Worm (Caenorhabditis elegans) whole organism, L3 larva: Measurements from ENCODE around the gene T22H9.1.
A peak's percentile ranks its signal among the peaks of the same experiment; 100 is the strongest.

ENCODE experiments used
- R02D3.7 ChIP-seq: fragments of 150-350 bp; optimal IDR thresholded peaks from 2 replicates; lab custom pipeline; 2014; ENCODE audit warnings: missing biosample characterization, missing genetic modification characterization
- ZK546.5 ChIP-seq: sonication (generic microtip); optimal IDR thresholded peaks from 2 replicates; lab custom pipeline; 2017; ENCODE audit warnings: missing biosample characterization, missing genetic modification characterization
- aly-2 ChIP-seq: fragments of 150-350 bp; optimal IDR thresholded peaks from 2 replicates; lab custom pipeline; 2014; ENCODE audit warnings: missing biosample characterization, missing genetic modification characterization
- ama-1 ChIP-seq: fragments of 150-350 bp; optimal IDR thresholded peaks from 2 replicates; lab custom pipeline; 2018
- ceh-16 ChIP-seq: sonication (generic microtip); optimal IDR thresholded peaks from 2 replicates; lab custom pipeline; 2017; ENCODE audit warnings: missing biosample characterization, missing genetic modification characterization
- ceh-28 ChIP-seq: fragments of 150-350 bp; optimal IDR thresholded peaks from 2 replicates; lab custom pipeline; 2014; ENCODE audit warnings: missing biosample characterization, missing genetic modification reagents, missing genetic modification characterization
- ceh-9 ChIP-seq: sonication (generic microtip); optimal IDR thresholded peaks from 2 replicates; lab custom pipeline; 2018; ENCODE audit warnings: missing biosample characterization, missing genetic modification characterization
- daf-12 ChIP-seq: fragments of 150-350 bp; optimal IDR thresholded peaks from 2 replicates; lab custom pipeline; 2014; ENCODE audit warnings: missing biosample characterization, missing genetic modification reagents, missing genetic modification characterization
- egl-27 ChIP-seq: sonication (generic microtip); optimal IDR thresholded peaks from 4 replicates; lab custom pipeline; 2017; ENCODE audit warnings: missing biosample characterization, missing genetic modification reagents, missing genetic modification characterization
- egl-5 ChIP-seq: fragments of 150-350 bp; optimal IDR thresholded peaks from 2 replicates; lab custom pipeline; 2017; ENCODE audit warnings: missing biosample characterization, missing genetic modification reagents, missing genetic modification characterization, inconsistent platforms
- elt-1 ChIP-seq: fragments of 150-350 bp; optimal IDR thresholded peaks from 2 replicates; lab custom pipeline; 2014; ENCODE audit warnings: missing biosample characterization, missing genetic modification characterization
- elt-2 ChIP-seq: sonication (generic microtip); optimal IDR thresholded peaks from 2 replicates; lab custom pipeline; 2016; ENCODE audit warnings: missing genetic modification reagents, mild to moderate bottlenecking, missing genetic modification characterization, missing compliant biosample characterization
- elt-3 ChIP-seq, 3 experiments: fragments of 150-350 bp in 1 of 3; sonication (generic microtip) in 2 of 3; optimal IDR thresholded peaks; 2 replicates in 2 of 3; 4 replicates in 1 of 3; lab custom pipeline; 2014 to 2017; ENCODE audit warnings: missing biosample characterization in 3 of 3, missing genetic modification characterization in 3 of 3
- eor-1 ChIP-seq, 2 experiments: fragments of 150-350 bp; optimal IDR thresholded peaks; 2 replicates each; lab custom pipeline; 2014 to 2018; ENCODE audit warnings: missing biosample characterization in 2 of 2, missing genetic modification characterization in 2 of 2
- fkh-10 ChIP-seq: sonication (generic microtip); optimal IDR thresholded peaks from 2 replicates; lab custom pipeline; 2017; ENCODE audit warnings: missing biosample characterization, missing genetic modification reagents, missing genetic modification characterization
- fos-1 ChIP-seq: fragments of 150-350 bp; optimal IDR thresholded peaks from 2 replicates; lab custom pipeline; 2014; ENCODE audit warnings: missing biosample characterization, missing genetic modification characterization
- hmg-11 ChIP-seq: sonication (generic microtip); optimal IDR thresholded peaks from 2 replicates; lab custom pipeline; 2016; ENCODE audit warnings: missing genetic modification characterization, missing compliant biosample characterization
- jun-1 ChIP-seq: fragments of 150-350 bp; optimal IDR thresholded peaks from 2 replicates; lab custom pipeline; 2014; ENCODE audit warnings: missing biosample characterization, missing genetic modification reagents, missing genetic modification characterization
- lin-39 ChIP-seq: fragments of 150-350 bp; optimal IDR thresholded peaks from 2 replicates; lab custom pipeline; 2018; ENCODE audit warnings: missing biosample characterization, missing genetic modification reagents, missing genetic modification characterization
- lsy-12 ChIP-seq: sonication (generic microtip); optimal IDR thresholded peaks from 2 replicates; lab custom pipeline; 2016; ENCODE audit warnings: mild to moderate bottlenecking, missing genetic modification characterization, missing compliant biosample characterization
- mdl-1 ChIP-seq: fragments of 150-350 bp; optimal IDR thresholded peaks from 2 replicates; lab custom pipeline; 2014; ENCODE audit warnings: missing biosample characterization, missing genetic modification characterization
- mml-1 ChIP-seq: fragments of 150-350 bp; sonication (generic microtip); optimal IDR thresholded peaks from 3 replicates; lab custom pipeline; 2014; ENCODE audit warnings: missing biosample characterization, missing genetic modification characterization
- nfya-1 ChIP-seq: sonication (generic microtip); optimal IDR thresholded peaks from 2 replicates; lab custom pipeline; 2017; ENCODE audit warnings: missing genetic modification characterization, mild to moderate bottlenecking, missing compliant biosample characterization, antibody characterized with exemption, moderate library complexity; ENCODE audit not compliant: insufficient read depth
- nhr-11 ChIP-seq: fragments of 150-350 bp; optimal IDR thresholded peaks from 2 replicates; lab custom pipeline; 2014; ENCODE audit warnings: missing biosample characterization, missing genetic modification characterization
- nhr-12 ChIP-seq: fragments of 150-350 bp; optimal IDR thresholded peaks from 2 replicates; lab custom pipeline; 2014; ENCODE audit warnings: missing biosample characterization, missing genetic modification characterization
- nhr-23 ChIP-seq: fragments of 150-350 bp; optimal IDR thresholded peaks from 2 replicates; lab custom pipeline; 2014; ENCODE audit warnings: missing biosample characterization, missing genetic modification reagents, missing genetic modification characterization
- nhr-237 ChIP-seq: fragments of 150-350 bp; optimal IDR thresholded peaks from 2 replicates; lab custom pipeline; 2014; ENCODE audit warnings: missing biosample characterization, missing genetic modification characterization
- nhr-25 ChIP-seq: sonication (generic microtip); optimal IDR thresholded peaks from 2 replicates; lab custom pipeline; 2017; ENCODE audit warnings: missing biosample characterization, missing genetic modification characterization
- nhr-28 ChIP-seq: fragments of 150-350 bp; optimal IDR thresholded peaks from 2 replicates; lab custom pipeline; 2014; ENCODE audit warnings: missing biosample characterization, missing genetic modification characterization
- nhr-67 ChIP-seq: fragments of 150-350 bp; optimal IDR thresholded peaks from 2 replicates; lab custom pipeline; 2014; ENCODE audit warnings: missing biosample characterization, missing genetic modification characterization
- nhr-77 ChIP-seq: fragments of 150-350 bp; optimal IDR thresholded peaks from 2 replicates; lab custom pipeline; 2014; ENCODE audit warnings: missing biosample characterization, missing genetic modification characterization
- pqm-1 ChIP-seq: fragments of 150-350 bp; optimal IDR thresholded peaks from 2 replicates; lab custom pipeline; 2017; ENCODE audit warnings: missing biosample characterization, missing genetic modification characterization, inconsistent platforms
- sea-2 ChIP-seq: fragments of 150-350 bp; sonication (generic microtip); optimal IDR thresholded peaks from 4 replicates; lab custom pipeline; 2014; ENCODE audit warnings: missing biosample characterization, missing genetic modification reagents, missing genetic modification characterization
- tbx-2 ChIP-seq: sonication (generic microtip); optimal IDR thresholded peaks from 2 replicates; lab custom pipeline; 2016; ENCODE audit warnings: mild to moderate bottlenecking, missing genetic modification characterization, missing compliant biosample characterization
- unc-39 ChIP-seq: sonication (generic microtip); optimal IDR thresholded peaks from 4 replicates; lab custom pipeline; 2017; ENCODE audit warnings: missing biosample characterization, missing genetic modification characterization
- unc-62 ChIP-seq: fragments of 150-350 bp; sonication (generic microtip); optimal IDR thresholded peaks from 4 replicates; lab custom pipeline; 2014; ENCODE audit warnings: missing biosample characterization, missing genetic modification reagents, missing genetic modification characterization
- ztf-11 ChIP-seq: fragments of 150-350 bp; optimal IDR thresholded peaks from 2 replicates; lab custom pipeline; 2014; ENCODE audit warnings: missing biosample characterization, missing genetic modification characterization
- ztf-4 ChIP-seq: fragments of 150-350 bp; optimal IDR thresholded peaks from 2 replicates; lab custom pipeline; 2014; ENCODE audit warnings: missing biosample characterization, missing genetic modification characterization

The T22H9.1 gene

ce11 chrV:343128-343527 lies 16.4 kb upstream of the T22H9.1 start, which contains the start of gene wago-10:
wago-10 (plus strand) TSS chrV:343428.
- no peak for TF ChIP-seq unc-62 (GFP tag; lab: Kevin White, UChicago)
- no peak for TF ChIP-seq ztf-4 (tag; lab: Kevin White, UChicago)
- TF ChIP-seq nhr-77 (tag; lab: Kevin White, UChicago): no peak
- TF ChIP-seq, all 47 proteins: peak for 0

ce11 chrV:343546-343945 lies 16.0 kb upstream of the T22H9.1 start:
- TF ChIP-seq tbx-2: no peak
- no peak for TF ChIP-seq nhr-237 (tag; lab: Kevin White, UChicago)
- no peak for TF ChIP-seq jun-1 (tag; lab: Kevin White, UChicago)
- TF ChIP-seq aly-2 (tag; lab: Kevin White, UChicago): no peak
- TF ChIP-seq egl-27 (tag; lab: Kevin White, UChicago): no peak
- TF ChIP-seq ceh-9 (tag; lab: Kevin White, UChicago): no peak
- no peak for TF ChIP-seq nhr-28
- no peak for TF ChIP-seq sea-2 (GFP tag; lab: Kevin White, UChicago)
- no peak for TF ChIP-seq mdl-1 (tag; lab: Kevin White, UChicago)
- TF ChIP-seq nfya-1: no peak
- TF ChIP-seq nhr-25 (tag; lab: Kevin White, UChicago): no peak

ce11 chrV:346005-346404 lies 13.6 kb upstream of the T22H9.1 start:
- no peak for TF ChIP-seq ceh-9 (tag; lab: Kevin White, UChicago)
- TF ChIP-seq egl-5 (tag; lab: Kevin White, UChicago): no peak
- no peak for TF ChIP-seq ztf-11
- TF ChIP-seq R02D3.7 (tag; lab: Kevin White, UChicago): no peak
- no peak for TF ChIP-seq ceh-16 (tag; lab: Kevin White, UChicago)
- no peak for TF ChIP-seq hmg-11
- no peak for TF ChIP-seq nhr-28
- no peak for TF ChIP-seq lin-39
- TF ChIP-seq ZK546.5 (tag; lab: Kevin White, UChicago): no peak
- TF ChIP-seq ama-1 (lab: Kevin White, UChicago): no peak
- TF ChIP-seq elt-1 (tag; lab: Kevin White, UChicago): no peak
- no peak for TF ChIP-seq elt-2 (tag; lab: Kevin White, UChicago)
- no peak for TF ChIP-seq jun-1 (tag; lab: Kevin White, UChicago)
- TF ChIP-seq egl-27 (tag; lab: Kevin White, UChicago): no peak
- TF ChIP-seq nhr-77 (tag; lab: Kevin White, UChicago): no peak
- TF ChIP-seq nhr-11 (tag; lab: Kevin White, UChicago): no peak
- TF ChIP-seq mml-1 (tag; lab: Kevin White, UChicago): no peak
- no peak for TF ChIP-seq aly-2 (tag; lab: Kevin White, UChicago)

ce11 chrV:347561-348345 lies 11.8 kb upstream of the T22H9.1 start:
- TF ChIP-seq eor-1 (tag; optimal IDR thresholded peaks at IDR 0.05; lab: Kevin White, UChicago): no peak
- TF ChIP-seq egl-5 (tag; lab: Kevin White, UChicago): no peak
- TF ChIP-seq nhr-77 (tag; lab: Kevin White, UChicago): no peak
- TF ChIP-seq mdl-1 (tag; lab: Kevin White, UChicago): no peak
- TF ChIP-seq fkh-10 (GFP tag; lab: Kevin White, UChicago): no peak
- no peak for TF ChIP-seq hmg-11
- no peak for TF ChIP-seq aly-2 (tag; lab: Kevin White, UChicago)
- TF ChIP-seq ceh-9 (tag; lab: Kevin White, UChicago): no peak
- no peak for TF ChIP-seq elt-2 (tag; lab: Kevin White, UChicago)
- no peak for TF ChIP-seq unc-39
- no peak for TF ChIP-seq R02D3.7 (tag; lab: Kevin White, UChicago)
- TF ChIP-seq ztf-4 (tag; lab: Kevin White, UChicago): no peak
- TF ChIP-seq elt-1 (tag; lab: Kevin White, UChicago): no peak
- no peak for TF ChIP-seq pqm-1 (tag; lab: Kevin White, UChicago)
- TF ChIP-seq ama-1 (lab: Kevin White, UChicago): no peak
- TF ChIP-seq nfya-1: no peak
- TF ChIP-seq jun-1 (tag; lab: Kevin White, UChicago): no peak
- no peak for TF ChIP-seq lsy-12 (tag; lab: Kevin White, UChicago)
- no peak for TF ChIP-seq nhr-67 (tag; lab: Kevin White, UChicago)

- TF ChIP-seq nhr-67 (tag; lab: Kevin White, UChicago) (no peak), unc-62 (GFP tag; lab: Kevin White, UChicago) (no peak), mdl-1 (tag; lab: Kevin White, UChicago) (peak; percentile 78), egl-5 (tag; lab: Kevin White, UChicago) (no peak), fkh-10 (GFP tag; lab: Kevin White, UChicago) (no peak), daf-12 (tag; lab: Kevin White, UChicago) (no peak), nhr-237 (tag; lab: Kevin White, UChicago) (no peak), ama-1 (lab: Kevin White, UChicago) (peak; percentile 70), elt-2 (tag; lab: Kevin White, UChicago) (peak; percentile 59), fos-1 (tag; lab: Kevin White, UChicago) (no peak), unc-39 (no peak), eor-1 (tag; optimal IDR thresholded peaks at IDR 0.05; lab: Kevin White, UChicago) (no peak), lsy-12 (tag; lab: Kevin White, UChicago) (peak; percentile 55), nhr-25 (tag; lab: Kevin White, UChicago) (peak; percentile 86), lin-39 (peak; percentile 74), nhr-12 (tag; lab: Kevin White, UChicago) (no peak), ceh-28 (tag; lab: Kevin White, UChicago) (peak; percentile 59), ztf-4 (tag; lab: Kevin White, UChicago) (peak; percentile 40), nhr-23 (peak; percentile 77), ztf-11 (no peak), tbx-2 (no peak), aly-2 (tag; lab: Kevin White, UChicago) (no peak), sea-2 (GFP tag; lab: Kevin White, UChicago) (no peak), mml-1 (tag; lab: Kevin White, UChicago) (peak; percentile 46), elt-3 (tag; optimal IDR thresholded peaks at IDR 0.05; lab: Kevin White, UChicago) (no peak)
Measured at ce11 chrV:349054-349453, 10.5 kb upstream of the T22H9.1 start, which contains the start of gene atg-9. atg-9 (plus strand) TSS chrV:349385.
